Fruit fly (Drosophila melanogaster): ENCODE data around the gene CG32262.

Gene CG32262

DNA sequence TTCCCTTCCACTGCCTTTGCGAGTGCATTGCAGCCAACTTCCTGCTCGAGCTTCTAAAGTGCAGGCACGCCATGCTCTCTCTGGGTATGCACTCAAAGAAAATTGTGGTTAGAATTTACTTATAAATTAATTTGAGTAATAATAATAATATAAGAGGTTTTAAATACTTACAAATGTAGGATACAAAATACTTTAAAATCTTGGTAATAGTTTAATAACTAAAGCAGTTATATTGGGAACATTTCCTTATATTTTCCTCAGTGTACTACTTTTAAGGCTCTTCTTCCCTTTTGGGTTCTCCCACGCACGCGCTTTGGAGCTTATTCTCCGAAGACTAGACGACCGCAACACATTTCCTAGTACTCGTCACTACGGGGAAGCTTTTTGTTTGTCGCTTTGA lies 16.5 kb upstream of the CG32262 start (continued):
- TF ChIP-seq CG4730 (GFP tag; IDR thresholded peaks at IDR 0.05) (peak; percentile 63), Bdp1 (GFP tag; optimal IDR thresholded peaks at IDR 0.05) (no peak), dpn (GFP tag; optimal IDR thresholded peaks at IDR 0.05) (peak in 1 of 2 experiments; percentile 62), ash1 (GFP tag; optimal IDR thresholded peaks at IDR 0.05) (no peak), GATAe (GFP tag; conservative IDR thresholded peaks at IDR 0.05) (peak; percentile 29; the same call in 1 of the 2 replicates), lab (GFP tag; optimal IDR thresholded peaks at IDR 0.05) (peak; percentile 94), Rx (GFP tag; IDR thresholded peaks at IDR 0.05) (no peak), CG8478 (optimal IDR thresholded peaks at IDR 0.05) (no peak), CG11398 (GFP tag; optimal IDR thresholded peaks at IDR 0.05) (no peak), CG11560 (tag; IDR thresholded peaks at IDR 0.05) (peak; percentile 56; the same call in 1 of the 3 replicates), peb (GFP tag; IDR thresholded peaks at IDR 0.05) (no peak), vvl (GFP tag; IDR thresholded peaks at IDR 0.05) (peak; percentile 95), CG15269 (tag; optimal IDR thresholded peaks at IDR 0.05) (peak; percentile 92), zf30C (GFP tag; optimal IDR thresholded peaks at IDR 0.05) (peak; percentile 74), CG13287 (GFP tag; IDR thresholded peaks at IDR 0.05; ENCODE audit: partially characterized antibody) (no peak), Usf (GFP tag; optimal IDR thresholded peaks at IDR 0.05) (peak; percentile 17), CG1529 (GFP tag; optimal IDR thresholded peaks at IDR 0.05) (peak; percentile 69), toy (GFP tag; IDR thresholded peaks at IDR 0.05) (0 out of 2 replicates have a peak, but pooled peaks have one; percentile 30), al (GFP tag; IDR thresholded peaks at IDR 0.05) (peak; percentile 43; the same call in 1 of the 2 replicates), CG8089 (GFP tag; optimal IDR thresholded peaks at IDR 0.05) (no peak), esg (GFP tag; conservative IDR thresholded peaks at IDR 0.05) (peak; percentile 77), schlank (tag; optimal IDR thresholded peaks at IDR 0.05) (no peak), CG3726 (GFP tag; IDR thresholded peaks at IDR 0.05) (0 out of 3 replicates have a peak, but pooled peaks have one; percentile 50), insv (GFP tag; optimal IDR thresholded peaks at IDR 0.05) (peak in 1 of 2 experiments; percentile 37), CG2712 (tag; optimal IDR thresholded peaks at IDR 0.05) (peak; percentile 88), Dek (tag; optimal IDR thresholded peaks at IDR 0.05) (peak; percentile 85), sisA (GFP tag; IDR thresholded peaks at IDR 0.05) (peak; percentile 68), Ptx1 (GFP tag; IDR thresholded peaks at IDR 0.05) (peak; percentile 74), CG11504 (tag; optimal IDR thresholded peaks at IDR 0.05) (peak; percentile 91), vnd (GFP tag; IDR thresholded peaks at IDR 0.05; ENCODE audit: partially characterized antibody) (no peak), Hand (GFP tag; optimal IDR thresholded peaks at IDR 0.05) (peak; percentile 93), sna (GFP tag; IDR thresholded peaks at IDR 0.05; ENCODE audit: partially characterized antibody) (no peak), Doc2 (GFP tag; IDR thresholded peaks at IDR 0.05) (no peak), MBD-R2 (GFP tag; IDR thresholded peaks at IDR 0.05) (peak; percentile 55; the same call in 1 of the 2 replicates), Opbp (GFP tag; IDR thresholded peaks at IDR 0.05; ENCODE audit: partially characterized antibody) (no peak), Hsf (GFP tag; optimal IDR thresholded peaks at IDR 0.05) (peak; percentile 15), cato (GFP tag; optimal IDR thresholded peaks at IDR 0.05; ENCODE audit: borderline replicate concordance) (peak; percentile 18), E2f2 (GFP tag; IDR thresholded peaks at IDR 0.05) (peak; percentile 65; the same call in 1 of the 2 replicates), cas (GFP tag; IDR thresholded peaks at IDR 0.05) (peak; percentile 35; the same call in 1 of the 2 replicates), CG10321 (GFP tag; IDR thresholded peaks at IDR 0.05) (peak; percentile 47; the same call in 1 of the 2 replicates), CG12155 (GFP tag; optimal IDR thresholded peaks at IDR 0.05) (peak; percentile 64), Poxn (GFP tag; IDR thresholded peaks at IDR 0.05) (no peak), CG11085 (GFP tag; IDR thresholded peaks at IDR 0.05) (peak; percentile 60; the same call in 1 of the 2 replicates), slp2 (GFP tag; optimal IDR thresholded peaks at IDR 0.05) (no peak), CG3281 (GFP tag; optimal IDR thresholded peaks at IDR 0.05) (peak; percentile 86), CG10209 (GFP tag; optimal IDR thresholded peaks at IDR 0.05) (peak; percentile 83), Optix (GFP tag; IDR thresholded peaks at IDR 0.05) (peak; percentile 50; the same call in 1 of the 3 replicates), Hr51 (GFP tag; optimal IDR thresholded peaks at IDR 0.05) (peak in 1 of 2 experiments; percentile 91), CG6791 (GFP tag; IDR thresholded peaks at IDR 0.05; ENCODE audit: partially characterized antibody) (no peak), CG10565 (GFP tag; optimal IDR thresholded peaks at IDR 0.05) (no peak), CG14050 (GFP tag; IDR thresholded peaks at IDR 0.05) (peak; percentile 72)
